Worm (Caenorhabditis elegans) whole organism, mixed stage, embryonic: ENCODE results near the gene edg-1.
A peak's percentile ranks its signal among the peaks of the same experiment; 100 is the strongest.

Source experiments
- M03D4.4 ChIP-seq: sonication (generic microtip); optimal IDR thresholded peaks from 2 replicates; lab custom pipeline; 2017; ENCODE audit warnings: mild to moderate bottlenecking, missing genetic modification characterization, missing compliant biosample characterization
- bed-3 ChIP-seq: fragments of 200-800 bp; sonication (Bioruptor generic); optimal IDR thresholded peaks from 3 replicates; lab custom pipeline; 2018; ENCODE audit warnings: mild to moderate bottlenecking, missing genetic modification characterization, moderate library complexity, missing compliant biosample characterization
- blmp-1 ChIP-seq: fragments of 150-350 bp; optimal IDR thresholded peaks from 2 replicates; lab custom pipeline; 2014; ENCODE audit warnings: missing biosample characterization, missing genetic modification characterization
- ceh-39 ChIP-seq: fragments of 150-350 bp; optimal IDR thresholded peaks from 2 replicates; lab custom pipeline; 2014; ENCODE audit warnings: missing biosample characterization, missing genetic modification characterization
- ceh-43 ChIP-seq: fragments of 200-800 bp; sonication (Bioruptor generic); optimal IDR thresholded peaks from 2 replicates; lab custom pipeline; 2018; ENCODE audit warnings: mild to moderate bottlenecking, missing genetic modification characterization, moderate library complexity, missing compliant biosample characterization
- ceh-83 ChIP-seq: fragments of 200-800 bp; sonication (Bioruptor generic); optimal IDR thresholded peaks from 2 replicates; lab custom pipeline; 2018; ENCODE audit warnings: mild to moderate bottlenecking, missing genetic modification characterization, missing compliant biosample characterization
- ces-1 ChIP-seq: fragments of 150-350 bp; optimal IDR thresholded peaks from 2 replicates; lab custom pipeline; 2014; ENCODE audit warnings: missing biosample characterization, missing genetic modification reagents, missing genetic modification characterization
- drap-1 ChIP-seq: fragments of 200-800 bp; sonication (Bioruptor generic); optimal IDR thresholded peaks from 3 replicates; lab custom pipeline; 2018; ENCODE audit warnings: mild to moderate bottlenecking, missing genetic modification characterization, missing compliant biosample characterization
- elt-3 ChIP-seq: fragments of 150-350 bp; optimal IDR thresholded peaks from 2 replicates; lab custom pipeline; 2014; ENCODE audit warnings: missing biosample characterization, missing genetic modification characterization
- flh-1 ChIP-seq: fragments of 200-800 bp; sonication (Bioruptor generic); optimal IDR thresholded peaks from 2 replicates; lab custom pipeline; 2018; ENCODE audit warnings: mild to moderate bottlenecking, missing genetic modification characterization, moderate library complexity, missing compliant biosample characterization
- ham-2 ChIP-seq: fragments of 200-800 bp; sonication (Bioruptor generic); optimal IDR thresholded peaks from 2 replicates; lab custom pipeline; 2018; ENCODE audit warnings: mild to moderate bottlenecking, missing genetic modification characterization, missing compliant biosample characterization
- lin-13 ChIP-seq: fragments of 150-350 bp; optimal IDR thresholded peaks from 2 replicates; lab custom pipeline; 2014; ENCODE audit warnings: missing biosample characterization, missing genetic modification characterization
- lsy-2 ChIP-seq: fragments of 150-350 bp; optimal IDR thresholded peaks from 2 replicates; lab custom pipeline; 2014; ENCODE audit warnings: missing biosample characterization, missing genetic modification characterization
- mls-2 ChIP-seq: sonication (generic microtip); optimal IDR thresholded peaks from 2 replicates; lab custom pipeline; 2016; ENCODE audit warnings: mild to moderate bottlenecking, missing genetic modification characterization, moderate library complexity, missing compliant biosample characterization
- nhr-2 ChIP-seq: fragments of 150-350 bp; optimal IDR thresholded peaks from 2 replicates; lab custom pipeline; 2014; ENCODE audit warnings: missing biosample characterization, missing genetic modification characterization
- nhr-237 ChIP-seq: fragments of 150-350 bp; optimal IDR thresholded peaks from 2 replicates; lab custom pipeline; 2014; ENCODE audit warnings: missing biosample characterization, missing genetic modification characterization
- nhr-28 ChIP-seq: fragments of 150-350 bp; optimal IDR thresholded peaks from 2 replicates; lab custom pipeline; 2014; ENCODE audit warnings: missing biosample characterization, missing genetic modification characterization
- pha-4 ChIP-seq: fragments of 150-350 bp; optimal IDR thresholded peaks from 2 replicates; lab custom pipeline; 2018; ENCODE audit warnings: missing biosample characterization, missing genetic modification reagents, missing genetic modification characterization
- sem-2 ChIP-seq: fragments of 200-800 bp; sonication (Bioruptor generic); optimal IDR thresholded peaks from 2 replicates; lab custom pipeline; 2018; ENCODE audit warnings: mild to moderate bottlenecking, missing genetic modification characterization, missing compliant biosample characterization
- sptf-1 ChIP-seq: sonication (generic microtip); optimal IDR thresholded peaks from 2 replicates; lab custom pipeline; 2017; ENCODE audit warnings: mild to moderate bottlenecking, missing genetic modification characterization, moderate library complexity, missing compliant biosample characterization
- tbx-8 ChIP-seq: fragments of 200-800 bp; sonication (Bioruptor generic); optimal IDR thresholded peaks from 2 replicates; lab custom pipeline; 2018; ENCODE audit warnings: mild to moderate bottlenecking, missing genetic modification characterization, moderate library complexity, missing compliant biosample characterization
- unc-120 ChIP-seq: sonication (generic microtip); optimal IDR thresholded peaks from 2 replicates; lab custom pipeline; 2017; ENCODE audit warnings: missing genetic modification characterization, missing compliant biosample characterization; ENCODE audit not compliant: poor library complexity, severe bottlenecking
- unc-39 ChIP-seq: fragments of 150-350 bp; optimal IDR thresholded peaks from 2 replicates; lab custom pipeline; 2014; ENCODE audit warnings: missing biosample characterization, missing genetic modification characterization
- unc-62 ChIP-seq: fragments of 150-350 bp; optimal IDR thresholded peaks from 2 replicates; lab custom pipeline; 2014; ENCODE audit warnings: missing biosample characterization, missing genetic modification reagents, missing genetic modification characterization
- zip-8 ChIP-seq: fragments of 150-350 bp; optimal IDR thresholded peaks from 2 replicates; lab custom pipeline; 2014; ENCODE audit warnings: missing biosample characterization, missing genetic modification characterization
- ztf-11 ChIP-seq: fragments of 150-350 bp; optimal IDR thresholded peaks from 2 replicates; lab custom pipeline; 2014; ENCODE audit warnings: missing biosample characterization, missing genetic modification characterization

edg-1 gene

ce11 chrIV:11284102-11284531, 36.5 kb upstream of the edg-1 start:
- TF ChIP-seq ceh-83 (GFP tag; lab: Kevin White, UChicago) (no peak), ham-2 (no peak), ztf-11 (tag; lab: Kevin White, UChicago) (no peak), nhr-28 (tag; lab: Kevin White, UChicago) (no peak), pha-4 (tag; lab: Kevin White, UChicago) (peak; percentile 24), zip-8 (tag; lab: Kevin White, UChicago) (no peak), nhr-237 (no peak), flh-1 (no peak)

- TF ChIP-seq unc-62 (GFP tag; lab: Kevin White, UChicago) (no peak), M03D4.4 (no peak), ham-2 (no peak), blmp-1 (no peak), nhr-2 (no peak), lsy-2 (tag; lab: Kevin White, UChicago) (no peak), lin-13 (tag; lab: Kevin White, UChicago) (no peak), unc-120 (tag; lab: Kevin White, UChicago) (no peak), unc-39 (no peak)
These were observed 35.4 kb upstream of the edg-1 start for ce11 chrIV:11285239-11285638.

- no peak for TF ChIP-seq sem-2 (GFP tag; lab: Kevin White, UChicago)
- no peak for TF ChIP-seq ceh-39 (tag; lab: Kevin White, UChicago)
- no peak for TF ChIP-seq drap-1 (GFP tag; lab: Kevin White, UChicago)
- no peak for TF ChIP-seq lin-13 (tag; lab: Kevin White, UChicago)
- no peak for TF ChIP-seq ces-1 (GFP tag; lab: Kevin White, UChicago)
- no peak for TF ChIP-seq ztf-11 (tag; lab: Kevin White, UChicago)
- no peak for TF ChIP-seq mls-2
- no peak for TF ChIP-seq unc-39
- no peak for TF ChIP-seq unc-62 (GFP tag; lab: Kevin White, UChicago)
These were observed 34.5 kb upstream of the edg-1 start for ce11 chrIV:11286112-11286511.

ce11 chrIV:11287511-11287910, 33.1 kb upstream of the edg-1 start, which contains the start of gene F54D1.6:
Gene F54D1.6, plus strand, starts transcription at chrIV:11287811.
- TF ChIP-seq mls-2 = no peak

ce11 chrIV:11288965-11289364, 31.6 kb upstream of the edg-1 start:
- TF ChIP-seq bed-3 (GFP tag; lab: Kevin White, UChicago) = no peak

- TF ChIP-seq ceh-83 (GFP tag; lab: Kevin White, UChicago) = no peak
- no peak for TF ChIP-seq bed-3 (GFP tag; lab: Kevin White, UChicago)
- TF ChIP-seq elt-3 (tag; lab: Kevin White, UChicago) = no peak
- TF ChIP-seq nhr-2 = no peak
- TF ChIP-seq sem-2 (GFP tag; lab: Kevin White, UChicago) = no peak
These were observed 23.8 kb upstream of the edg-1 start, which contains the start of gene mttu-1 for ce11 chrIV:11296787-11297186. Gene mttu-1, minus strand, starts transcription at chrIV:11296887.

- peak; percentile 85 for TF ChIP-seq ces-1 (GFP tag; lab: Kevin White, UChicago)
- peak; percentile 67 for TF ChIP-seq ham-2
- no peak for TF ChIP-seq zip-8 (tag; lab: Kevin White, UChicago)
- TF ChIP-seq blmp-1 = peak; percentile 6
- TF ChIP-seq nhr-28 (tag; lab: Kevin White, UChicago) = no peak
- TF ChIP-seq lsy-2 (tag; lab: Kevin White, UChicago) = peak; percentile 11
These were observed 22.2 kb upstream of the edg-1 start, which contains the start of the genes B0035.15 and dnj-1 for ce11 chrIV:11298154-11299086. Gene B0035.15, minus strand, starts transcription at chrIV:11298252. Gene dnj-1, plus strand, starts transcription at chrIV:11299036.

ce11 chrIV:11304970-11305369, 15.6 kb upstream of the edg-1 start:
- TF ChIP-seq ceh-43 = no peak
- TF ChIP-seq ztf-11 (tag; lab: Kevin White, UChicago) = no peak
- TF ChIP-seq M03D4.4 = no peak
- TF ChIP-seq sem-2 (GFP tag; lab: Kevin White, UChicago) = no peak
- no peak for TF ChIP-seq tbx-8 (GFP tag; lab: Kevin White, UChicago)
- no peak for TF ChIP-seq pha-4 (tag; lab: Kevin White, UChicago)
- no peak for TF ChIP-seq sptf-1 (tag; lab: Kevin White, UChicago)
- TF ChIP-seq ceh-39 (tag; lab: Kevin White, UChicago) = no peak
- no peak for TF ChIP-seq ces-1 (GFP tag; lab: Kevin White, UChicago)
- TF ChIP-seq lsy-2 (tag; lab: Kevin White, UChicago) = no peak
